Fruit fly (Drosophila melanogaster) whole organism, embryonic: ENCODE data around the gene Npc2f.

ENCODE experiments used
- ATbp ChIP-seq: fragments of 200-800 bp; sonication (Bioruptor generic); optimal IDR thresholded peaks from 2 replicates; lab custom pipeline; 2017; ENCODE audit warnings: missing biosample characterization, mild to moderate bottlenecking, missing genetic modification characterization, missing genetic modification reagents
- Abd-B ChIP-seq: fragments of 200-800 bp; sonication (Bioruptor generic); optimal IDR thresholded peaks from 2 replicates; lab custom pipeline; 2018; ENCODE audit warnings: missing biosample characterization, mild to moderate bottlenecking, missing genetic modification characterization, moderate library complexity
- Aef1 ChIP-seq: fragments of 200-800 bp; sonication (Bioruptor generic); IDR thresholded peaks from 3 replicates; pipeline ENCODE4 v1.3.6; 2022; ENCODE audit warnings: missing biosample characterization, missing genetic modification characterization
- Atf6 ChIP-seq: fragments of 200-800 bp; sonication (Bioruptor generic); IDR thresholded peaks from 2 replicates; pipeline ENCODE4 v1.3.6; 2022; ENCODE audit warnings: missing biosample characterization, missing genetic modification characterization
- Awh ChIP-seq: fragments of 200-800 bp; sonication (Bioruptor generic); IDR thresholded peaks from 2 replicates; pipeline ENCODE4, ENCODE4 v1.3.6; 2022; ENCODE audit warnings: missing biosample characterization, missing genetic modification characterization
- Blimp-1 ChIP-seq: fragments of 200-800 bp; sonication (Bioruptor generic); optimal IDR thresholded peaks from 3 replicates; lab custom pipeline; 2018; ENCODE audit warnings: missing biosample characterization, missing genetic modification characterization, mild to moderate bottlenecking, moderate library complexity, missing genetic modification reagents
- CG10147 ChIP-seq: fragments of 200-800 bp; sonication (Bioruptor generic); optimal IDR thresholded peaks from 2 replicates; lab custom pipeline; 2019; ENCODE audit warnings: missing biosample characterization, mild to moderate bottlenecking, missing genetic modification characterization, moderate library complexity
- CG11695 ChIP-seq: fragments of 200-800 bp; sonication (Bioruptor generic); IDR thresholded peaks from 3 replicates; pipeline ENCODE4 v1.3.6; 2022; ENCODE audit warnings: missing biosample characterization, missing genetic modification characterization
- CG14441 ChIP-seq: fragments of 200-800 bp; sonication (Bioruptor generic); IDR thresholded peaks from 2 replicates; pipeline ENCODE4 v1.3.6; 2022; ENCODE audit warnings: missing biosample characterization, missing genetic modification characterization
- CG14667 ChIP-seq: fragments of 200-800 bp; sonication (Bioruptor generic); IDR thresholded peaks from 2 replicates; pipeline ENCODE4 v1.3.6; 2022; ENCODE audit warnings: missing biosample characterization, missing genetic modification characterization
- CG15601 ChIP-seq: fragments of 200-800 bp; sonication (Bioruptor generic); optimal IDR thresholded peaks from 3 replicates; lab custom pipeline; 2019; ENCODE audit warnings: missing biosample characterization, mild to moderate bottlenecking, missing genetic modification characterization, moderate library complexity
- CG1832 ChIP-seq: fragments of 200-800 bp; sonication (Bioruptor generic); optimal IDR thresholded peaks from 2 replicates; lab custom pipeline; 2017; ENCODE audit warnings: missing biosample characterization, mild to moderate bottlenecking, missing genetic modification characterization, inconsistent platforms
- CG34376 ChIP-seq: fragments of 200-800 bp; sonication (Bioruptor generic); optimal IDR thresholded peaks from 2 replicates; lab custom pipeline; 2018; ENCODE audit warnings: missing biosample characterization, mild to moderate bottlenecking, missing genetic modification characterization
- CG6654 ChIP-seq: fragments of 200-800 bp; sonication (Bioruptor generic); optimal IDR thresholded peaks from 2 replicates; lab custom pipeline; 2017; ENCODE audit warnings: missing biosample characterization, mild to moderate bottlenecking, missing genetic modification characterization
- CG9817 ChIP-seq: fragments of 200-800 bp; sonication (Bioruptor generic); optimal IDR thresholded peaks from 2 replicates; lab custom pipeline; 2018; ENCODE audit warnings: missing biosample characterization, mild to moderate bottlenecking, missing genetic modification characterization, moderate library complexity
- D ChIP-seq, 2 experiments: fragments of 200-800 bp in 1 of 2; fragments of >200 bp in 1 of 2; sonication (Bioruptor generic) in 1 of 2; optimal IDR thresholded peaks; 2 replicates in 1 of 2; 3 replicates in 1 of 2; lab custom pipeline; 2017; ENCODE audit warnings: mild to moderate bottlenecking in 1 of 2, missing biosample characterization in 1 of 2, missing genetic modification characterization in 1 of 2, missing genetic modification reagents in 1 of 2
- HLH3B ChIP-seq: fragments of 200-800 bp; sonication (Bioruptor generic); IDR thresholded peaks from 2 replicates; pipeline ENCODE4 v1.3.6; 2022; ENCODE audit warnings: missing biosample characterization, missing genetic modification characterization
- Hey ChIP-seq: fragments of 200-800 bp; sonication (Bioruptor generic); optimal IDR thresholded peaks from 3 replicates; lab custom pipeline; 2018; ENCODE audit warnings: missing biosample characterization, mild to moderate bottlenecking, missing genetic modification characterization
- Med ChIP-seq: fragments of 200-800 bp; sonication (Bioruptor generic); peaks from one replicate; lab custom pipeline; 2016; ENCODE audit warnings: missing biosample characterization, missing genetic modification characterization, mild to moderate bottlenecking, inconsistent platforms, moderate library complexity
- NC2α ChIP-seq: fragments of 200-800 bp; sonication (Bioruptor generic); optimal IDR thresholded peaks from 2 replicates; lab custom pipeline; 2016; ENCODE audit warnings: missing biosample characterization, missing genetic modification characterization
- NK7.1 ChIP-seq: fragments of 200-800 bp; sonication (Bioruptor generic); optimal IDR thresholded peaks from 3 replicates; lab custom pipeline; 2016; ENCODE audit warnings: missing biosample characterization, missing genetic modification characterization
- Poxn ChIP-seq: fragments of 200-800 bp; sonication (Bioruptor generic); IDR thresholded peaks from 2 replicates; pipeline ENCODE4 v1.3.6; 2022; ENCODE audit warnings: missing biosample characterization, missing genetic modification characterization
- Ravus ChIP-seq: fragments of 200-800 bp; sonication (Bioruptor generic); IDR thresholded peaks from 2 replicates; pipeline ENCODE4 v1.3.6; 2022; ENCODE audit warnings: missing biosample characterization, missing genetic modification characterization
- Rx ChIP-seq: fragments of 200-800 bp; sonication (Bioruptor generic); IDR thresholded peaks from 2 replicates; pipeline ENCODE4 v1.3.6; 2022; ENCODE audit warnings: missing biosample characterization, missing genetic modification characterization
- Side ChIP-seq: fragments of 200-800 bp; sonication (Bioruptor generic); optimal IDR thresholded peaks from 2 replicates; lab custom pipeline; 2016; ENCODE audit warnings: missing biosample characterization, missing genetic modification characterization
- ab ChIP-seq: fragments of 200-800 bp; sonication (Bioruptor generic); optimal IDR thresholded peaks from 2 replicates; lab custom pipeline; 2016; ENCODE audit warnings: missing biosample characterization, missing genetic modification characterization
- abd-A ChIP-seq: fragments of 200-800 bp; sonication (Bioruptor generic); optimal IDR thresholded peaks from 3 replicates; lab custom pipeline; 2019; ENCODE audit warnings: missing biosample characterization, mild to moderate bottlenecking, missing genetic modification characterization, moderate library complexity
- bigmax ChIP-seq: fragments of 200-800 bp; sonication (Bioruptor generic); optimal IDR thresholded peaks from 2 replicates; lab custom pipeline; 2018; ENCODE audit warnings: missing biosample characterization, mild to moderate bottlenecking, missing genetic modification characterization
- br ChIP-seq: fragments of >200 bp; optimal IDR thresholded peaks from 2 replicates; lab custom pipeline; 2017
- cwo ChIP-seq: fragments of 200-800 bp; sonication (Bioruptor generic); optimal IDR thresholded peaks from 3 replicates; lab custom pipeline; 2017; ENCODE audit warnings: missing biosample characterization, missing genetic modification characterization, mild to moderate bottlenecking, moderate library complexity, missing genetic modification reagents
- da ChIP-seq: fragments of 200-800 bp; sonication (Bioruptor generic); optimal IDR thresholded peaks from 2 replicates; lab custom pipeline; 2016; ENCODE audit warnings: missing biosample characterization, missing genetic modification characterization
- dmrt11E ChIP-seq: fragments of 200-800 bp; sonication (Bioruptor generic); optimal IDR thresholded peaks from 3 replicates; lab custom pipeline; 2018; ENCODE audit warnings: missing biosample characterization, mild to moderate bottlenecking, missing genetic modification characterization, moderate library complexity
- exex ChIP-seq: fragments of 200-800 bp; sonication (Bioruptor generic); optimal IDR thresholded peaks from 4 replicates; lab custom pipeline; 2018; ENCODE audit warnings: missing biosample characterization, mild to moderate bottlenecking, missing genetic modification characterization, moderate library complexity
- fru ChIP-seq: fragments of >200 bp; optimal IDR thresholded peaks from 2 replicates; lab custom pipeline; 2017
- ftz-f1 ChIP-seq: fragments of 200-800 bp; sonication (Bioruptor generic); optimal IDR thresholded peaks from 2 replicates; lab custom pipeline; 2016; ENCODE audit warnings: missing biosample characterization, missing genetic modification characterization
- gem ChIP-seq: fragments of 200-800 bp; sonication (Bioruptor generic); optimal IDR thresholded peaks from 2 replicates; lab custom pipeline; 2019; ENCODE audit warnings: missing biosample characterization, mild to moderate bottlenecking, missing genetic modification characterization, moderate library complexity
- jing ChIP-seq: fragments of 200-800 bp; sonication (Bioruptor generic); optimal IDR thresholded peaks from 2 replicates; lab custom pipeline; 2018; ENCODE audit warnings: missing biosample characterization, mild to moderate bottlenecking, missing genetic modification characterization
- kah ChIP-seq: fragments of 200-800 bp; sonication (Bioruptor generic); optimal IDR thresholded peaks from 2 replicates; lab custom pipeline; 2018; ENCODE audit warnings: missing biosample characterization, mild to moderate bottlenecking, missing genetic modification characterization
- ken ChIP-seq: fragments of 200-800 bp; sonication (Bioruptor generic); IDR thresholded peaks from 3 replicates; pipeline ENCODE4 v1.3.6; 2022; ENCODE audit warnings: missing biosample characterization, missing genetic modification characterization
- knrl ChIP-seq: fragments of 200-800 bp; sonication (Bioruptor generic); IDR thresholded peaks from 3 replicates; pipeline ENCODE4 v1.3.6; 2022; ENCODE audit warnings: missing biosample characterization, missing genetic modification characterization; ENCODE audit not compliant: partially characterized antibody
- lola ChIP-seq, 3 experiments: fragments of >200 bp in 2 of 3; fragments of 200-800 bp in 1 of 3; sonication (Bioruptor generic) in 1 of 3; optimal IDR thresholded peaks; 2 replicates each; lab custom pipeline; 2017 to 2019; ENCODE audit warnings: missing biosample characterization in 3 of 3, missing genetic modification characterization in 3 of 3, mild to moderate bottlenecking in 1 of 3, moderate library complexity in 1 of 3
- nerfin-1 ChIP-seq: fragments of 200-800 bp; sonication (Bioruptor generic); optimal IDR thresholded peaks from 3 replicates; lab custom pipeline; 2019; ENCODE audit warnings: missing biosample characterization, mild to moderate bottlenecking, missing genetic modification characterization, moderate library complexity
- otp ChIP-seq: fragments of 200-800 bp; sonication (Bioruptor generic); IDR thresholded peaks from 3 replicates; pipeline ENCODE4, ENCODE4 v1.3.6; 2022; ENCODE audit warnings: missing biosample characterization, missing genetic modification characterization
- sc ChIP-seq, 3 experiments: fragments of >200 bp in 2 of 3; fragments of 200-800 bp in 1 of 3; sonication (Bioruptor generic) in 1 of 3; optimal IDR thresholded peaks; 2 replicates in 2 of 3; 3 replicates in 1 of 3; lab custom pipeline; 2017; ENCODE audit warnings: mild to moderate bottlenecking in 1 of 3, missing biosample characterization in 1 of 3, missing genetic modification characterization in 1 of 3, missing genetic modification reagents in 1 of 3
- schlank ChIP-seq: fragments of 200-800 bp; sonication (Bioruptor generic); optimal IDR thresholded peaks from 2 replicates; lab custom pipeline; 2018; ENCODE audit warnings: missing biosample characterization, mild to moderate bottlenecking, missing genetic modification characterization
- sens ChIP-seq: fragments of 200-800 bp; sonication (Bioruptor generic); peaks from one replicate; lab custom pipeline; 2016; ENCODE audit warnings: missing biosample characterization, missing genetic modification characterization
- slp2 ChIP-seq: fragments of 200-800 bp; sonication (Bioruptor generic); optimal IDR thresholded peaks from 2 replicates; lab custom pipeline; 2016; ENCODE audit warnings: missing biosample characterization, missing genetic modification characterization
- sug ChIP-seq: fragments of 200-800 bp; optimal IDR thresholded peaks from 2 replicates; lab custom pipeline; 2019; ENCODE audit warnings: missing biosample characterization, mild to moderate bottlenecking, missing genetic modification characterization, moderate library complexity

The Npc2f gene

DNA sequence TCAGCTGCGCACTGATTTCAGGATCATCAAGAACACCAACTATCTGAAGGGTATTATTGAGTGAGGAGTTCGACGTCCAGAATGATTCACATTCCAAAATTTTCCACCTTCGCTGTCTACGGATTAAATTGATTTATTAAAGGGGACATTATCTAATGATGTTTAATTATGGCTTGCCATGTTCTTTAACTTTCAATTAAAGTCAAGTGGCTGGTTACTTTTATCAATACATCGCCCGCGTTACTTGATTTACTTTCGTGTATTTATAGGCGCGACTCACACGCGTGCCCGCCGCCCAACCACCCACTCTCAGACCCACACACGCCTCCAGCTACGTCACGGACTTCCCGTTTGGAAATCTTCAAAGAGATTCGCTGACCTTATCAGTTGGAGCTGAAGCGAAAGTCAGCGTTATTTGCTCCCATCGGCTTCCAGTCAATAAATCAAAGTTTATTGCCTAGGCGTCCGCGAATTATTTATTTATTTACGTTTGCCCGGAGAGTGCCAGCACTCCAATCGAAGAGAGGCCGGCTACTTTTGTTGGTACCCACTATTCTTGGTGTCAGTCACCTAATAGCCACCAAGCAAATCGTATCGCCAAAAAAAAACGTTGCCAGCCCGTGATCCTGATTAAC is at the start of gene Npc2f:
Npc2f (plus strand) TSS at position 585 of the 635 bp plus-strand sequence.
- no peak for TF ChIP-seq Side
- TF ChIP-seq Poxn (GFP tag; lab: Robert Waterston, UW) = no peak
- no peak for TF ChIP-seq CG9817
- no peak for TF ChIP-seq ftz-f1
- TF ChIP-seq da (GFP tag; lab: Kevin White, UChicago) = no peak
- TF ChIP-seq CG14441 (GFP tag; lab: Robert Waterston, UW) = no peak
- no peak for TF ChIP-seq CG14667 (GFP tag; lab: Robert Waterston, UW)
- no peak for TF ChIP-seq jing (GFP tag; lab: Kevin White, UChicago)
- peak; percentile 38 for TF ChIP-seq Med (GFP tag; lab: Kevin White, UChicago)
- no peak for TF ChIP-seq Abd-B
- TF ChIP-seq slp2 = no peak
- no peak for TF ChIP-seq Awh (GFP tag; lab: Robert Waterston, UW)
- no peak for TF ChIP-seq Aef1 (GFP tag; lab: Robert Waterston, UW)
- no peak for TF ChIP-seq knrl
- TF ChIP-seq otp (GFP tag; lab: Robert Waterston, UW) = no peak
- no peak for TF ChIP-seq CG11695 (GFP tag; lab: Robert Waterston, UW)
- TF ChIP-seq sens (GFP tag; lab: Kevin White, UChicago) = no peak
- no peak for TF ChIP-seq CG15601 (tag; lab: Kevin White, UChicago)
- no peak for TF ChIP-seq lola (GFP tag; optimal IDR thresholded peaks at IDR 0.05; lab: Kevin White, UChicago)
- no peak for TF ChIP-seq Ravus (GFP tag; lab: Robert Waterston, UW)
- no peak for TF ChIP-seq D (optimal IDR thresholded peaks at IDR 0.05; lab: Kevin White, UChicago)
- TF ChIP-seq D (GFP tag; optimal IDR thresholded peaks at IDR 0.05; lab: Kevin White, UChicago) = no peak
- no peak for TF ChIP-seq NK7.1
- TF ChIP-seq HLH3B = no peak
- no peak for TF ChIP-seq ATbp (GFP tag; lab: Kevin White, UChicago)
- peak; percentile 51 for TF ChIP-seq sug
- no peak for TF ChIP-seq br (lab: Kevin White, UChicago)
- TF ChIP-seq kah = no peak
- TF ChIP-seq schlank (tag; lab: Kevin White, UChicago) = no peak
- no peak for TF ChIP-seq CG6654 (GFP tag; lab: Kevin White, UChicago)
- TF ChIP-seq gem (tag; lab: Kevin White, UChicago) = no peak
- TF ChIP-seq ab (GFP tag; lab: Kevin White, UChicago) = no peak
- no peak for TF ChIP-seq NC2α (GFP tag; lab: Kevin White, UChicago)
- no peak for TF ChIP-seq dmrt11E (tag; lab: Kevin White, UChicago)
- TF ChIP-seq Hey (tag; lab: Kevin White, UChicago) = peak; percentile 58
- no peak for TF ChIP-seq Rx
- TF ChIP-seq ken = no peak
- no peak for TF ChIP-seq nerfin-1 (tag; lab: Kevin White, UChicago)
- no peak for TF ChIP-seq sc (optimal IDR thresholded peaks at IDR 0.05; lab: Kevin White, UChicago)
- TF ChIP-seq sc (GFP tag; optimal IDR thresholded peaks at IDR 0.05; lab: Kevin White, UChicago) = no peak
- TF ChIP-seq exex = peak; percentile 98
- TF ChIP-seq bigmax = no peak
- TF ChIP-seq CG1832 (GFP tag; lab: Kevin White, UChicago) = no peak
- no peak for TF ChIP-seq Blimp-1 (GFP tag; lab: Kevin White, UChicago)
- TF ChIP-seq CG34376 (GFP tag; lab: Kevin White, UChicago) = peak; percentile 55
- no peak for TF ChIP-seq abd-A (tag; lab: Kevin White, UChicago)
- no peak for TF ChIP-seq fru (lab: Kevin White, UChicago)
- TF ChIP-seq Atf6 = no peak
- TF ChIP-seq cwo = peak; percentile 40
- no peak for TF ChIP-seq CG10147 (GFP tag; lab: Kevin White, UChicago)
